Fruit fly (Drosophila melanogaster) whole organism, embryonic: Measurements from ENCODE around the gene sll.

Source experiments
- ATbp ChIP-seq: fragments of 200-800 bp; sonication (Bioruptor generic); optimal IDR thresholded peaks from 2 replicates; lab custom pipeline; 2017; ENCODE audit warnings: missing biosample characterization, mild to moderate bottlenecking, missing genetic modification characterization, missing genetic modification reagents
- Asciz ChIP-seq: fragments of 200-800 bp; sonication (Bioruptor generic); optimal IDR thresholded peaks from 2 replicates; lab custom pipeline; 2017; ENCODE audit warnings: missing biosample characterization, mild to moderate bottlenecking, missing genetic modification characterization, missing genetic modification reagents
- CG12299 ChIP-seq: fragments of 200-800 bp; sonication (Bioruptor generic); optimal IDR thresholded peaks from 2 replicates; lab custom pipeline; 2018; ENCODE audit warnings: missing biosample characterization, mild to moderate bottlenecking, missing genetic modification characterization
- CG12769 ChIP-seq: fragments of 200-800 bp; sonication (Bioruptor generic); optimal IDR thresholded peaks from 2 replicates; lab custom pipeline; 2019; ENCODE audit warnings: missing biosample characterization, mild to moderate bottlenecking, missing genetic modification characterization, moderate library complexity
- CG13123 ChIP-seq: fragments of 200-800 bp; sonication (Bioruptor generic); optimal IDR thresholded peaks from 2 replicates; lab custom pipeline; 2016; ENCODE audit warnings: missing biosample characterization, missing genetic modification characterization
- CG14441 ChIP-seq: fragments of 200-800 bp; sonication (Bioruptor generic); IDR thresholded peaks from 2 replicates; pipeline ENCODE4 v1.3.6; 2022; ENCODE audit warnings: missing biosample characterization, missing genetic modification characterization
- CG14860 ChIP-seq: fragments of 200-800 bp; sonication (Bioruptor generic); IDR thresholded peaks from 3 replicates; pipeline ENCODE4 v1.3.6; 2022; ENCODE audit warnings: missing biosample characterization, missing genetic modification characterization; ENCODE audit not compliant: partially characterized antibody
- CG18262 ChIP-seq: fragments of 200-800 bp; optimal IDR thresholded peaks from 3 replicates; lab custom pipeline; 2019; ENCODE audit warnings: missing biosample characterization, mild to moderate bottlenecking, missing genetic modification characterization, moderate library complexity
- CG18476 ChIP-seq: fragments of 200-800 bp; sonication (Bioruptor generic); optimal IDR thresholded peaks from 2 replicates; lab custom pipeline; 2016; ENCODE audit warnings: missing biosample characterization, mild to moderate bottlenecking, missing genetic modification characterization
- CG3065 ChIP-seq: fragments of 200-800 bp; sonication (Bioruptor generic); optimal IDR thresholded peaks from 2 replicates; lab custom pipeline; 2016; ENCODE audit warnings: missing biosample characterization, missing genetic modification characterization
- CG31365 ChIP-seq: fragments of 200-800 bp; sonication (Bioruptor generic); optimal IDR thresholded peaks from 2 replicates; lab custom pipeline; 2018; ENCODE audit warnings: missing biosample characterization, mild to moderate bottlenecking, missing genetic modification characterization
- CG3995 ChIP-seq: fragments of 200-800 bp; sonication (Bioruptor generic); optimal IDR thresholded peaks from 3 replicates; lab custom pipeline; 2016; ENCODE audit warnings: missing biosample characterization, missing genetic modification characterization
- CG6272 ChIP-seq: fragments of 200-800 bp; sonication (Bioruptor generic); IDR thresholded peaks from 2 replicates; pipeline ENCODE4 v1.3.6; 2022; ENCODE audit warnings: missing biosample characterization, missing genetic modification characterization
- CG9797 ChIP-seq: fragments of 200-800 bp; sonication (Bioruptor generic); optimal IDR thresholded peaks from 3 replicates; lab custom pipeline; 2018; ENCODE audit warnings: missing biosample characterization, mild to moderate bottlenecking, missing genetic modification characterization
- CoRest ChIP-seq: fragments of 200-800 bp; sonication (Bioruptor generic); optimal IDR thresholded peaks from 3 replicates; lab custom pipeline; 2018; ENCODE audit warnings: missing biosample characterization, mild to moderate bottlenecking, missing genetic modification characterization, moderate library complexity
- Deaf1 ChIP-seq: fragments of 200-800 bp; optimal IDR thresholded peaks from 3 replicates; lab custom pipeline; 2019; ENCODE audit warnings: missing biosample characterization, mild to moderate bottlenecking, missing genetic modification characterization, moderate library complexity
- Dip2 ChIP-seq: fragments of 200-800 bp; sonication (Bioruptor generic); IDR thresholded peaks from 2 replicates; pipeline ENCODE4 v1.3.6; 2022; ENCODE audit warnings: missing biosample characterization, missing genetic modification characterization
- Dll ChIP-seq: fragments of 200-800 bp; sonication (Bioruptor generic); IDR thresholded peaks from 4 replicates; pipeline ENCODE4 v1.3.6; 2022; ENCODE audit warnings: missing biosample characterization, missing genetic modification characterization; ENCODE audit not compliant: partially characterized antibody
- Ets65A ChIP-seq: fragments of 200-800 bp; sonication (Bioruptor generic); peaks from one replicate; lab custom pipeline; 2016; ENCODE audit warnings: missing biosample characterization, missing genetic modification characterization
- Gsc ChIP-seq: fragments of 200-800 bp; sonication (Bioruptor generic); IDR thresholded peaks from 2 replicates; pipeline ENCODE4 v1.3.6; 2022; ENCODE audit warnings: missing biosample characterization, missing genetic modification characterization
- Nf-YC ChIP-seq: fragments of 200-800 bp; optimal IDR thresholded peaks from 3 replicates; lab custom pipeline; 2019; ENCODE audit warnings: missing biosample characterization, mild to moderate bottlenecking, missing genetic modification characterization, moderate library complexity
- Opbp ChIP-seq: fragments of 200-800 bp; sonication (Bioruptor generic); IDR thresholded peaks from 3 replicates; pipeline ENCODE4 v1.3.6; 2022; ENCODE audit warnings: missing biosample characterization, missing genetic modification characterization; ENCODE audit not compliant: partially characterized antibody
- Sry-δ ChIP-seq: fragments of 200-800 bp; sonication (Bioruptor generic); optimal IDR thresholded peaks from 2 replicates; lab custom pipeline; 2016; ENCODE audit warnings: missing biosample characterization, missing genetic modification characterization
- Trl ChIP-seq, 3 experiments: fragments of >200 bp in 2 of 3; fragments of 200-800 bp in 1 of 3; sonication (Bioruptor generic) in 1 of 3; optimal IDR thresholded peaks; 2 replicates in 1 of 3; 3 replicates in 2 of 3; lab custom pipeline; 2016 to 2017; ENCODE audit warnings: missing biosample characterization in 1 of 3, missing genetic modification characterization in 1 of 3
- amos ChIP-seq: fragments of 200-800 bp; sonication (Bioruptor generic); IDR thresholded peaks from 2 replicates; pipeline ENCODE4 v1.3.6; 2022; ENCODE audit warnings: missing biosample characterization, missing genetic modification characterization; ENCODE audit not compliant: partially characterized antibody
- cad ChIP-seq: fragments of >200 bp; optimal IDR thresholded peaks from 2 replicates; lab custom pipeline; 2017; ENCODE audit warnings: missing biosample characterization, missing genetic modification characterization
- croc ChIP-seq: fragments of 200-800 bp; sonication (Bioruptor generic); conservative IDR thresholded peaks from 3 replicates; pipeline ENCODE4 v1.3.6; 2022; ENCODE audit warnings: missing biosample characterization, missing genetic modification characterization
- cwo ChIP-seq: fragments of 200-800 bp; sonication (Bioruptor generic); optimal IDR thresholded peaks from 3 replicates; lab custom pipeline; 2017; ENCODE audit warnings: missing biosample characterization, missing genetic modification characterization, mild to moderate bottlenecking, moderate library complexity, missing genetic modification reagents
- dpn ChIP-seq, 2 experiments: fragments of 200-800 bp; sonication (Bioruptor generic); optimal IDR thresholded peaks; 3 replicates each; lab custom pipeline; 2016; ENCODE audit warnings: missing biosample characterization in 2 of 2, missing genetic modification characterization in 2 of 2
- hth ChIP-seq: fragments of >200 bp; optimal IDR thresholded peaks from 2 replicates; lab custom pipeline; 2017; ENCODE audit warnings: inconsistent platforms
- ind ChIP-seq: fragments of 200-800 bp; sonication (Bioruptor generic); optimal IDR thresholded peaks from 3 replicates; lab custom pipeline; 2016; ENCODE audit warnings: missing biosample characterization, missing genetic modification characterization
- insv ChIP-seq, 2 experiments: fragments of 200-800 bp; sonication (Bioruptor generic); optimal IDR thresholded peaks; 3 replicates each; lab custom pipeline; 2016 to 2018; ENCODE audit warnings: missing biosample characterization in 2 of 2, missing genetic modification characterization in 2 of 2
- peb ChIP-seq: fragments of 200-800 bp; sonication (Bioruptor generic); IDR thresholded peaks from 2 replicates; pipeline ENCODE4 v1.3.6; 2022; ENCODE audit warnings: missing biosample characterization, missing genetic modification characterization
- pros ChIP-seq: fragments of 200-800 bp; sonication (Bioruptor generic); optimal IDR thresholded peaks from 3 replicates; lab custom pipeline; 2019; ENCODE audit warnings: missing biosample characterization, mild to moderate bottlenecking, missing genetic modification characterization, moderate library complexity
- pum ChIP-seq: fragments of 200-800 bp; sonication (Bioruptor generic); optimal IDR thresholded peaks from 2 replicates; lab custom pipeline; 2016; ENCODE audit warnings: missing biosample characterization, missing genetic modification characterization
- rib ChIP-seq: fragments of 200-800 bp; sonication (Bioruptor generic); IDR thresholded peaks from 2 replicates; pipeline ENCODE4 v1.3.6; 2022; ENCODE audit warnings: missing biosample characterization, missing genetic modification characterization
- row ChIP-seq: fragments of 200-800 bp; sonication (Bioruptor generic); IDR thresholded peaks from 3 replicates; pipeline ENCODE4 v1.3.6; 2022; ENCODE audit warnings: missing biosample characterization, missing genetic modification characterization
- sens ChIP-seq: fragments of 200-800 bp; sonication (Bioruptor generic); peaks from one replicate; lab custom pipeline; 2016; ENCODE audit warnings: missing biosample characterization, missing genetic modification characterization
- sna ChIP-seq: fragments of 200-800 bp; sonication (Bioruptor generic); IDR thresholded peaks from 2 replicates; pipeline ENCODE4 v1.3.6; 2022; ENCODE audit warnings: missing biosample characterization, missing genetic modification characterization; ENCODE audit not compliant: partially characterized antibody
- vnd ChIP-seq: fragments of 200-800 bp; sonication (Bioruptor generic); IDR thresholded peaks from 3 replicates; pipeline ENCODE4 v1.3.6; 2022; ENCODE audit warnings: missing biosample characterization, missing genetic modification characterization; ENCODE audit not compliant: partially characterized antibody
- zfh2 ChIP-seq: fragments of 200-800 bp; sonication (Bioruptor generic); optimal IDR thresholded peaks from 2 replicates; lab custom pipeline; 2016; ENCODE audit warnings: missing biosample characterization, missing genetic modification characterization

Gene sll

DNA sequence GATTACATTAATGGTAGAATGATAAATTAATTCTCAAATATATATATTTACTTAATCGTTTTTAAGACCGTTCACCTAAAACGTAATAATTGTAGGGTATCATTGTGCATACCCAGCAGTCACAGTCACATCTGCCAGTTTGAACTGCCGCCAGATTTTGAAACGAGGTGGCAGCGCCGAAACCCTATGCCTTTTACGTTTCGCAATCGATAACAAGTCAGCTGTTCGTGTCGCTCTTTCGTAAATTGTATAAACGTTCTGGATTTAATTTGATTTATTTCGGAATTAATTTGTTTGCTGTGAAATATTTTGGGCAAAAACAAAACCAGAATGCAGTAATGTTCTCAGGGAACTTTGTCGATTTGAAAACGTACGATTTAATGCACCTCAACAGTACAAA, 41.5 kb downstream of the sll start, which contains the start of gene CG14322 (continued):
- TF ChIP-seq CG3995 (GFP tag; lab: Kevin White, UChicago) (peak; percentile 95), pum (GFP tag; lab: Kevin White, UChicago) (no peak), croc (GFP tag; lab: Robert Waterston, UW) (no peak), CoRest (peak; percentile 12), amos (GFP tag; lab: Robert Waterston, UW) (peak; percentile 24; the same call in 1 of the 2 replicates), Ets65A (GFP tag; lab: Kevin White, UChicago) (peak; percentile 27), CG12769 (tag; lab: Kevin White, UChicago) (peak; percentile 4), Sry-δ (peak; percentile 30), Opbp (GFP tag; lab: Robert Waterston, UW) (peak; percentile 23; the same call in 2 of the 3 replicates), sens (GFP tag; lab: Kevin White, UChicago) (peak; percentile 77)

DNA sequence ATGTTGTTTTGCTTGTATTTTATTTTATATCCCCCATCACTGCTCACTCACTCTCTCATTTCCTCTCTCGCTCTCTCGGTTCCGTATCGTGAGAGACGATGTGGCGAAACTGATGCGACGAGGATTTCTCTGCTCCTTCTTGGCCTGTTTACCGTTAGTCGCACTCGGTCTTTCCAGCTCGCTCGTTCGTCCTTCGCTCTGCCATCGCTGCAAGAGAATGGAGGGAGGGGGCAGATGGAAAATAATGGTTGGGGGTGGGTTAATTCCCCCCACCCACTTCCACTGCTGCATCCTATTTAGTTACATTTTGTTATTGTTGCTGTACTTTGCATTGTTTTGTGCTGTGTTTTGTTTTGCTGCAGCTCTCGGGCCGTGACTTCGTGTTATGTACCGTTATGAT, 48.0 kb downstream of the sll start:
- TF ChIP-seq sna (GFP tag; lab: Robert Waterston, UW) (no peak), dpn (GFP tag; optimal IDR thresholded peaks at IDR 0.05; lab: Kevin White, UChicago) (no peak), Nf-YC (tag; lab: Kevin White, UChicago) (peak; percentile 13), CG12299 (no peak), CG3065 (no peak), vnd (no peak), Gsc (GFP tag; lab: Robert Waterston, UW) (no peak), cad (GFP tag; lab: Kevin White, UChicago) (no peak), CG6272 (GFP tag; lab: Robert Waterston, UW) (no peak), CG18476 (GFP tag; lab: Kevin White, UChicago) (no peak), ind (GFP tag; lab: Kevin White, UChicago) (no peak), Asciz (GFP tag; lab: Kevin White, UChicago) (no peak), Dip2 (no peak), ATbp (no peak), rib (GFP tag; lab: Robert Waterston, UW) (no peak), insv (GFP tag; optimal IDR thresholded peaks at IDR 0.05; lab: Kevin White, UChicago) (no peak), CG18262 (tag; lab: Kevin White, UChicago) (no peak), CG14860 (GFP tag; lab: Robert Waterston, UW) (no peak), hth (lab: Kevin White, UChicago) (no peak), CG31365 (tag; lab: Kevin White, UChicago) (no peak), row (GFP tag; lab: Robert Waterston, UW) (no peak), zfh2 (GFP tag; lab: Kevin White, UChicago) (no peak), Trl (optimal IDR thresholded peaks at IDR 0.05; lab: Kevin White, UChicago) (peak in 1 of 2 experiments; percentile 46), Trl (GFP tag; optimal IDR thresholded peaks at IDR 0.05; lab: Kevin White, UChicago) (no peak), cwo (GFP tag; lab: Kevin White, UChicago) (no peak), sens (GFP tag; lab: Kevin White, UChicago) (no peak), pros (GFP tag; lab: Kevin White, UChicago) (peak; percentile 70), CG13123 (GFP tag; lab: Kevin White, UChicago) (no peak), CG9797 (GFP tag; lab: Kevin White, UChicago) (no peak), CG14441 (GFP tag; lab: Robert Waterston, UW) (no peak), peb (GFP tag; lab: Robert Waterston, UW) (no peak), Deaf1 (tag; lab: Kevin White, UChicago) (peak; percentile 80), Dll (GFP tag; lab: Robert Waterston, UW) (no peak)
